Fruit fly (Drosophila melanogaster): ENCODE results near the gene mRNA-cap.

DNA sequence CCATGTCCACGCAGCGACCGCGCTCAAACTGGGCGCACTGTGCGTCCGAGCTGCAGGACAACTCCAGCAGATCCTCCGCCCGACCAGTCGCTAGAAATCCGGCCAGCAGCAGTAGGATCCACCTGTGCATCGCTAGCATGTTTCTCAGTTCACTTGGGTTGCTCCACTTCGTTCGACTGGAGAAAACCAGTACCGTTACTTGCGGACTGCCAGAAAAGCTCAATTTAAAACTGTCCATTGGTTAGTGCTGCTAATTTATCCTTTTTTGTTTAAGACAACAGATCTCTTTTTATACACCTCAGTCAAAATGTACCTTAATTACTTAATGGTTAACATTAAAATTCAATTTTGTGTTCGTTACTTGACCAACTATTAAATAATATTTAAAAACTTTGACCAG, 17.0 kb downstream of the mRNA-cap start, which contains the start of gene CG11674:
- TF ChIP-seq cato (GFP tag; optimal IDR thresholded peaks at IDR 0.05; ENCODE audit: borderline replicate concordance) = no peak
- no peak for TF ChIP-seq mam (GFP tag; optimal IDR thresholded peaks at IDR 0.05)
- TF ChIP-seq sd (tag; optimal IDR thresholded peaks at IDR 0.05) = no peak
- TF ChIP-seq pum (GFP tag; optimal IDR thresholded peaks at IDR 0.05) = no peak
- no peak for TF ChIP-seq CG9876 (GFP tag; optimal IDR thresholded peaks at IDR 0.05)
